Worm (Caenorhabditis elegans) whole organism, midembryonic: ENCODE data around the gene ZK813.4.

ENCODE experiments used
- T22C8.4 ChIP-seq: fragments of 200-800 bp; sonication (Bioruptor generic); IDR thresholded peaks from 2 replicates; pipeline ENCODE4 v1.3.6; 2022; ENCODE audit warnings: missing genetic modification characterization, missing compliant biosample characterization
- cog-1 ChIP-seq: sonication (generic microtip); optimal IDR thresholded peaks from 2 replicates; lab custom pipeline; 2016; ENCODE audit warnings: missing genetic modification characterization, missing compliant biosample characterization
- flt-1 ChIP-seq: fragments of 200-800 bp; sonication (Bioruptor generic); IDR thresholded peaks from 2 replicates; pipeline ENCODE4 v1.3.6; 2022; ENCODE audit warnings: missing genetic modification characterization, missing compliant biosample characterization
- klf-2 ChIP-seq: fragments of 200-800 bp; sonication (Bioruptor generic); conservative IDR thresholded peaks from 2 replicates; pipeline ENCODE4 v1.3.6; 2022; ENCODE audit warnings: missing genetic modification reagents, missing genetic modification characterization, missing compliant biosample characterization
- ref-1 ChIP-seq: fragments of 200-800 bp; sonication (Bioruptor generic); conservative IDR thresholded peaks from 2 replicates; pipeline ENCODE4 v1.3.6; 2022; ENCODE audit warnings: missing genetic modification reagents, missing genetic modification characterization, missing compliant biosample characterization
- tab-1 ChIP-seq: fragments of 200-800 bp; sonication (Bioruptor generic); IDR thresholded peaks from 2 replicates; pipeline ENCODE4 v1.3.6; 2022; ENCODE audit warnings: missing genetic modification characterization, missing compliant biosample characterization
- ztf-29 ChIP-seq: fragments of 200-800 bp; sonication (Bioruptor generic); IDR thresholded peaks from 2 replicates; pipeline ENCODE4 v1.3.6; 2022; ENCODE audit warnings: missing genetic modification reagents, missing genetic modification characterization, missing compliant biosample characterization

DNA sequence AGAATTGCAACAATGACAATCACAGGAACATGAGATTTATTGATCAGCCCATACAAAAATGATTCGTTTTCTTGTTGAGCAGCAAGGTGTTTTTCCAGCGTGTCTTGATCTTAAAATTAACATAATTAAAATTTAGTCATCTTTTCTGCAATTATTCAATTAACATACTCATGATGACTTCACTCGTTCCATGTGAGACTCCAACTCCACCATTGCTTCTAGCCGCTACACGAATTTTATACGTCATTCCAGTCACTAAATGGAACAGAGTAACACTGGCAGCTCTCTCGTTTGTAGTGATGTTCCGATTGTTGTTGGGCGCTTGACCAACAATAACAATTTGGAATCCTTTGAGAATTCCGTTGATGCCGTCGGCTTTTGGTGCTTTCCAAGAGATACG is 23.9 kb upstream of the ZK813.4 start:
- no peak for TF ChIP-seq klf-2 (GFP tag; lab: Robert Waterston, UW)
- no peak for TF ChIP-seq tab-1
- no peak for TF ChIP-seq flt-1
- TF ChIP-seq ref-1 = no peak
- no peak for TF ChIP-seq cog-1 (tag; lab: Kevin White, UChicago)
- TF ChIP-seq T22C8.4 = no peak
- TF ChIP-seq ztf-29 (GFP tag; lab: Robert Waterston, UW) = no peak
